Fruit fly (Drosophila melanogaster): Measurements from ENCODE around the gene msd5.

The msd5 gene

DNA sequence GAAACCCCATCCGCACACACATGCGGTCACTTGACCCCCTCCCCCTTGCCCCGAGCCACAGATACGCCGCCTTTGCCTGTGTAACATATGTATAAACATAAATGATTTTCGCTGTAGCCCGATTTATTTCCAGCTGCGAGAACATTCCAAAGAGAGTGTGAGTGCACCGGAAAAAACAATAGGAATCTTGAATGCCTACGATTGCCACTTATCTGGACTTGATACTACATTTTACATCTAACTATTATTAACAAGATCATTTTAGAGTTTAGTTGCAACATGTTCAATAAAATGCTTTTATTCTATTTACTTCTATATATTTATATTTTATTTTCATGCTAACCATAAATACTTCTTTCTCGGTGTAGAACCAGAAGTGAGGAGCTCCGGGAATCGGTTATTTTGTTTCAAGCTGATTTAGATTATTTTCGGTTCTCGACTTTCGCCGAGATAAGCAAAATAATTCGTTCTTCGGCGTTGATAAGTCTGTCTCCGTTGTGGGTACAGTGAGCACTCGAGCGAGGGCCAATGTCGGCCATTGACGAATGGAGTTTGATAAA is 32.8 kb downstream of the msd5 start (continued):
- TF ChIP-seq Atf6 (GFP tag; IDR thresholded peaks at IDR 0.05) (peak; percentile 77), CG12071 (GFP tag; optimal IDR thresholded peaks at IDR 0.05) (no peak), dysf (GFP tag; IDR thresholded peaks at IDR 0.05) (peak; percentile 79), sc (optimal IDR thresholded peaks at IDR 0.05) (no peak), sc (GFP tag; optimal IDR thresholded peaks at IDR 0.05) (peak; percentile 79), fd64A (GFP tag; optimal IDR thresholded peaks at IDR 0.05) (peak; percentile 65), kni (GFP tag; optimal IDR thresholded peaks at IDR 0.05) (peak; percentile 42), CG2712 (tag; optimal IDR thresholded peaks at IDR 0.05) (peak; percentile 95), zfh1 (GFP tag; IDR thresholded peaks at IDR 0.05) (peak; percentile 86), D19B (GFP tag; optimal IDR thresholded peaks at IDR 0.05) (peak; percentile 18), Aef1 (GFP tag; IDR thresholded peaks at IDR 0.05) (peak; percentile 53; the same call in 2 of the 3 replicates), crp (GFP tag; optimal IDR thresholded peaks at IDR 0.05) (peak in 1 of 2 experiments; percentile 39), ken (GFP tag; IDR thresholded peaks at IDR 0.05) (peak; percentile 72; the same call in 2 of the 3 replicates), CG17186 (GFP tag; optimal IDR thresholded peaks at IDR 0.05) (no peak), prd (optimal IDR thresholded peaks at IDR 0.05) (no peak), prd (GFP tag; IDR thresholded peaks at IDR 0.05) (peak; percentile 89), CG9817 (tag; optimal IDR thresholded peaks at IDR 0.05) (peak; percentile 51), inv (GFP tag; IDR thresholded peaks at IDR 0.05; ENCODE audit: partially characterized antibody) (no peak), Eip74EF (GFP tag; optimal IDR thresholded peaks at IDR 0.05) (peak in 1 of 2 experiments; percentile 83), E2f2 (GFP tag; IDR thresholded peaks at IDR 0.05) (peak; percentile 59), Scr (GFP tag; IDR thresholded peaks at IDR 0.05; ENCODE audit: partially characterized antibody) (no peak), pzg (GFP tag; optimal IDR thresholded peaks at IDR 0.05) (no peak), CG34422 (GFP tag; IDR thresholded peaks at IDR 0.05) (peak; percentile 86), cwo (GFP tag; optimal IDR thresholded peaks at IDR 0.05) (peak; percentile 61), CG4854 (GFP tag; optimal IDR thresholded peaks at IDR 0.05) (peak; percentile 25), Sry-δ (GFP tag; optimal IDR thresholded peaks at IDR 0.05) (no peak), otp (GFP tag; IDR thresholded peaks at IDR 0.05) (peak; percentile 69; the same call in 2 of the 3 replicates), Bgb (GFP tag; IDR thresholded peaks at IDR 0.05; ENCODE audit: partially characterized antibody) (no peak), phol (tag; optimal IDR thresholded peaks at IDR 0.05) (peak; percentile 88), Hr3 (GFP tag; optimal IDR thresholded peaks at IDR 0.05) (peak; percentile 74), Max (GFP tag; optimal IDR thresholded peaks at IDR 0.05) (peak; percentile 80), dm (GFP tag; optimal IDR thresholded peaks at IDR 0.05) (no peak), cas (GFP tag; IDR thresholded peaks at IDR 0.05) (no peak), CG4404 (GFP tag; IDR thresholded peaks at IDR 0.05) (peak; percentile 78), Antp (GFP tag; optimal IDR thresholded peaks at IDR 0.05) (no peak), Optix (GFP tag; IDR thresholded peaks at IDR 0.05) (no peak; the same call in 2 of the 3 replicates), CG12744 (GFP tag; optimal IDR thresholded peaks at IDR 0.05) (no peak), CG17359 (tag; optimal IDR thresholded peaks at IDR 0.05) (peak; percentile 87), wdn (GFP tag; IDR thresholded peaks at IDR 0.05) (peak; percentile 67), NC2β (GFP tag; optimal IDR thresholded peaks at IDR 0.05) (peak; percentile 19), chinmo (GFP tag; IDR thresholded peaks at IDR 0.05; ENCODE audit: partially characterized antibody) (no peak), Sin3A (optimal IDR thresholded peaks at IDR 0.05) (no peak), CG16863 (GFP tag; optimal IDR thresholded peaks at IDR 0.05) (peak; percentile 38), run (tag; optimal IDR thresholded peaks at IDR 0.05) (peak; percentile 60), Blimp-1 (GFP tag; optimal IDR thresholded peaks at IDR 0.05) (peak; percentile 91), mirr (GFP tag; optimal IDR thresholded peaks at IDR 0.05) (peak; percentile 25), dati (GFP tag; IDR thresholded peaks at IDR 0.05) (0 out of 2 replicates have a peak, but pooled peaks have one; percentile 11), CG6254 (GFP tag; optimal IDR thresholded peaks at IDR 0.05) (peak; percentile 79), knrl (GFP tag; IDR thresholded peaks at IDR 0.05; ENCODE audit: partially characterized antibody) (no peak), Ets65A (GFP tag) (no peak)

Data from whole organism, embryonic.